Fruit fly (Drosophila melanogaster) whole organism, pupa: Measurements from ENCODE around the gene CG46306.

Experiments
- CG10348 ChIP-seq: fragments of 200-800 bp; sonication (Bioruptor generic); IDR thresholded peaks from 2 replicates; pipeline ENCODE4 v1.3.6; 2022; ENCODE audit warnings: missing biosample characterization, missing genetic modification characterization
- CG12605 ChIP-seq: fragments of 200-800 bp; sonication (Bioruptor generic); IDR thresholded peaks from 2 replicates; pipeline ENCODE4 v1.3.6; 2022; ENCODE audit warnings: missing biosample characterization, missing genetic modification characterization
- CG13204 ChIP-seq: fragments of 200-800 bp; sonication (Bioruptor generic); optimal IDR thresholded peaks from 2 replicates; lab custom pipeline; 2018; ENCODE audit warnings: missing biosample characterization, mild to moderate bottlenecking, missing genetic modification characterization, moderate library complexity
- CG14655 ChIP-seq: fragments of 200-800 bp; sonication (Bioruptor generic); optimal IDR thresholded peaks from 3 replicates; lab custom pipeline; 2017; ENCODE audit warnings: mild to moderate bottlenecking, missing biosample characterization, missing genetic modification reagents, missing genetic modification characterization
- CG15710 ChIP-seq: fragments of 200-800 bp; sonication (Bioruptor generic); optimal IDR thresholded peaks from 2 replicates; lab custom pipeline; 2018; ENCODE audit warnings: missing biosample characterization, mild to moderate bottlenecking, missing genetic modification characterization, moderate library complexity
- CG17806 ChIP-seq: fragments of 200-800 bp; sonication (Bioruptor generic); optimal IDR thresholded peaks from 2 replicates; lab custom pipeline; 2018; ENCODE audit warnings: missing biosample characterization, mild to moderate bottlenecking, missing genetic modification characterization, moderate library complexity
- CG32121 ChIP-seq: fragments of 200-800 bp; sonication (Bioruptor generic); IDR thresholded peaks from 2 replicates; pipeline ENCODE4 v1.3.6; 2022; ENCODE audit warnings: missing biosample characterization, missing genetic modification characterization
- CG34367 ChIP-seq: fragments of 200-800 bp; sonication (Bioruptor generic); optimal IDR thresholded peaks from 2 replicates; lab custom pipeline; 2018; ENCODE audit warnings: missing biosample characterization, mild to moderate bottlenecking, missing genetic modification characterization
- CG4496 ChIP-seq: fragments of 200-800 bp; sonication (Bioruptor generic); IDR thresholded peaks from 3 replicates; pipeline ENCODE4 v1.3.6; 2022; ENCODE audit warnings: missing biosample characterization, missing genetic modification characterization
- CG8159 ChIP-seq: fragments of 200-800 bp; sonication (Bioruptor generic); optimal IDR thresholded peaks from 3 replicates; lab custom pipeline; 2018; ENCODE audit warnings: missing biosample characterization, mild to moderate bottlenecking, missing genetic modification characterization, moderate library complexity
- CG8301 ChIP-seq: fragments of 200-800 bp; sonication (Bioruptor generic); optimal IDR thresholded peaks from 2 replicates; lab custom pipeline; 2018; ENCODE audit warnings: missing biosample characterization, mild to moderate bottlenecking, missing genetic modification characterization
- CG9948 ChIP-seq: fragments of 200-800 bp; sonication (Bioruptor generic); optimal IDR thresholded peaks from 2 replicates; lab custom pipeline; 2018; ENCODE audit warnings: missing biosample characterization, mild to moderate bottlenecking, missing genetic modification characterization, moderate library complexity
- D1 ChIP-seq: fragments of 200-800 bp; sonication (Bioruptor generic); optimal IDR thresholded peaks from 2 replicates; lab custom pipeline; 2018; ENCODE audit warnings: missing biosample characterization, mild to moderate bottlenecking, missing genetic modification characterization, moderate library complexity
- EcR ChIP-seq: fragments of 200-800 bp; sonication (Bioruptor generic); optimal IDR thresholded peaks from 3 replicates; lab custom pipeline; 2019; ENCODE audit warnings: missing biosample characterization, missing genetic modification characterization, mild to moderate bottlenecking, moderate library complexity, missing genetic modification reagents
- Ets98B ChIP-seq: fragments of 200-800 bp; sonication (Bioruptor generic); IDR thresholded peaks from 2 replicates; pipeline ENCODE4 v1.3.6; 2022; ENCODE audit warnings: missing biosample characterization, missing genetic modification characterization
- Pif1A ChIP-seq: fragments of 200-800 bp; sonication (Bioruptor generic); optimal IDR thresholded peaks from 3 replicates; lab custom pipeline; 2016; ENCODE audit warnings: missing biosample characterization, missing genetic modification characterization
- Pif1B ChIP-seq: fragments of 200-800 bp; sonication (Bioruptor generic); optimal IDR thresholded peaks from 3 replicates; lab custom pipeline; 2016; ENCODE audit warnings: missing biosample characterization, missing genetic modification characterization
- Snoo ChIP-seq: fragments of 200-800 bp; sonication (Bioruptor generic); optimal IDR thresholded peaks from 3 replicates; lab custom pipeline; 2017; ENCODE audit warnings: missing biosample characterization, mild to moderate bottlenecking, missing genetic modification characterization, inconsistent platforms
- fd96Ca ChIP-seq: fragments of 200-800 bp; sonication (Bioruptor generic); IDR thresholded peaks from 3 replicates; pipeline ENCODE4 v1.3.6; 2022; ENCODE audit warnings: missing biosample characterization, missing genetic modification characterization
- gl ChIP-seq: fragments of 200-800 bp; sonication (Bioruptor generic); optimal IDR thresholded peaks from 2 replicates; lab custom pipeline; 2018; ENCODE audit warnings: missing biosample characterization, mild to moderate bottlenecking, missing genetic modification characterization
- rn ChIP-seq: fragments of 200-800 bp; sonication (Bioruptor generic); IDR thresholded peaks from 2 replicates; pipeline ENCODE4 v1.3.6; 2022; ENCODE audit warnings: missing biosample characterization, missing genetic modification characterization

The CG46306 gene

DNA sequence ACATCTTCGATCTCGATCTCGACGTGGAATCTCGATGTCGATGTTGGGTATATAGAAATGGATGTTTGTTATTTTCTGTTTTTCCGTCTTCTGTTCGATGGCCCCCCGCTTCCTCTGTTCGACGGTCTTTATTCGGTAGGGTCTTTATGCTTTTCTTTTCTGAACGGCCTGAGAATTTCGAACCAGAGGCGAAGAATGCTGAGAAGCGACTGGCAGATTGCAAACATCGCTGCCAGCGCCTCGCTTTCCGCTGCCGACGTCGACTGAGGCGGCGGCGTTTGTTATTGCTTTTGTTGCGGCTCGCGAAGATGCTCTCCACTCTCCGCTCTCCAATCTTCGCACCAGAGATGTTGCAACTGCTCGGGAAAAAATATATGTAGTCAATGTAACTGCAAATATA lies at the start of gene CG46306, which contains the start of gene CG13004:
Gene CG46306 (minus strand): TSS at position 217 of the 400 bp plus-strand sequence.
Gene CG13004 (minus strand): TSS at position 217 of the 400 bp plus-strand sequence.
- TF ChIP-seq CG10348: no peak
- TF ChIP-seq CG9948 (tag; lab: Kevin White, UChicago): no peak
- TF ChIP-seq CG4496: peak; percentile 47; the same call in 1 of the 3 replicates
- no peak for TF ChIP-seq fd96Ca (GFP tag; lab: Robert Waterston, UW)
- TF ChIP-seq CG12605 (GFP tag; lab: Robert Waterston, UW): peak; percentile 37; the same call in 1 of the 2 replicates
- peak; percentile 29 for TF ChIP-seq CG13204
- TF ChIP-seq EcR (GFP tag; lab: Kevin White, UChicago): peak; percentile 21
- no peak for TF ChIP-seq Pif1A (GFP tag; lab: Kevin White, UChicago)
- peak; percentile 12; the same call in 1 of the 2 replicates for TF ChIP-seq Ets98B
- peak; percentile 14 for TF ChIP-seq gl
- TF ChIP-seq CG8301 (tag; lab: Kevin White, UChicago): no peak

DNA sequence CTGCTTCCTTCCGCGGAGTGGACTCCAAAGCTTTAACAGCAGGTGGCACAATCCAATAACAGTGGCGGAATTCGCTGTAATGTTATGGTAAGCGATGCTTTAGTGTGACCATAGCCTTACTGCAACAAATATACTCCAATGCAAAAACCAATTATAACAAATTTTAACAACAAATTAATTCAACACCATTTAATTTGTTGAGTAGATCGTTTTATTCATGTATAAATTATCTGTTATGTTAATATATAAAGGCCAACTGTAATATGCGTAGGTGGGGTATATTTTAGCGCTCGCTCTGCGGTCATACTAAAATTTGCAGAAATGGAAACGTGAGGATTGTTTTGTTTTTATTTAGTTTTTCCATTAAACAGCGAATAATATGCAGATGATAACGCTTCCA lies 49.0 kb upstream of the CG46306 start, which contains the start of the genes Nprl2 and Polr3I:
Gene Nprl2 (minus strand): TSS at position 86 of the 400 bp plus-strand sequence.
Gene Polr3I (plus strand): TSS at position 302 of the 400 bp plus-strand sequence.
- no peak for TF ChIP-seq CG14655 (GFP tag; lab: Kevin White, UChicago)
- TF ChIP-seq rn: no peak
- no peak for TF ChIP-seq CG12605 (GFP tag; lab: Robert Waterston, UW)
- TF ChIP-seq Pif1B (GFP tag; lab: Kevin White, UChicago): no peak
- no peak for TF ChIP-seq fd96Ca (GFP tag; lab: Robert Waterston, UW)
- TF ChIP-seq CG32121 (GFP tag; lab: Robert Waterston, UW): no peak
- TF ChIP-seq CG13204: no peak
- TF ChIP-seq Pif1A (GFP tag; lab: Kevin White, UChicago): no peak
- TF ChIP-seq CG15710 (tag; lab: Kevin White, UChicago): no peak
- no peak for TF ChIP-seq gl
- TF ChIP-seq Snoo (tag; lab: Kevin White, UChicago): no peak
- TF ChIP-seq CG34367: no peak
- TF ChIP-seq CG10348: no peak
- TF ChIP-seq CG8301 (tag; lab: Kevin White, UChicago): no peak
- no peak for TF ChIP-seq CG4496
- TF ChIP-seq EcR (GFP tag; lab: Kevin White, UChicago): no peak

dm6 chrX:16881015-16881414 lies 45.7 kb upstream of the CG46306 start, which contains the start of gene CG4872:
CG4872 (plus strand) TSS chrX:16881347.
- 0 out of 3 replicates have a peak, but pooled peaks have one; percentile 20 for TF ChIP-seq CG4496
- TF ChIP-seq CG15710 (tag; lab: Kevin White, UChicago): peak; percentile 23
- TF ChIP-seq CG34367: no peak
- TF ChIP-seq CG9948 (tag; lab: Kevin White, UChicago): peak; percentile 10
- TF ChIP-seq CG8301 (tag; lab: Kevin White, UChicago): no peak
- peak; percentile 11 for TF ChIP-seq CG17806
- no peak for TF ChIP-seq Snoo (tag; lab: Kevin White, UChicago)

dm6 chrX:16880013-16880412 lies 44.7 kb upstream of the CG46306 start:
- TF ChIP-seq CG13204: no peak

- TF ChIP-seq CG9948 (tag; lab: Kevin White, UChicago): no peak
- TF ChIP-seq Ets98B: peak; percentile 9; the same call in 1 of the 2 replicates
These were observed 41.1 kb upstream of the CG46306 start, which contains the start of gene CG13003 for dm6 chrX:16876425-16876824. CG13003 (minus strand) TSS chrX:16876544.

DNA sequence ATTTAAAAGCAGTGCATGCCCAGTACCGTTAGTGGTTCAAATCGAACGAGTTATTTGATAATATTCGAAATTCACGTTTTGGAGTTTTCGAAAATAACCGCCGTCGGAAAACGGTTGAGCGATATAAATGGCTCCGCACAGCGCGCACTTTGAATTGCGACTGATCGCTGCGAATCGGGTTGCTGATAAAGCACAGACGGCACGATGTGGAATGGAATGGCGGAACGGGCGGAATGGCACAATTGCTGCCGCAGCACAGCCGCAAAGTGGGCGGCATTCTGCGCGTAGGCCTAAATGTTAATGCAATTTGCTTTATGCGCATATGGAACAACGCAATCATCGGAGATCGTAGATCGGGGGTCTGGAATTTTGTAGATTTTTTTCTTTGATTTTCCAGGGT lies 39.4 kb upstream of the CG46306 start:
- no peak for TF ChIP-seq CG8301 (tag; lab: Kevin White, UChicago)
- TF ChIP-seq CG14655 (GFP tag; lab: Kevin White, UChicago): no peak
- no peak for TF ChIP-seq CG9948 (tag; lab: Kevin White, UChicago)
- TF ChIP-seq CG13204: no peak
- no peak for TF ChIP-seq rn
- TF ChIP-seq fd96Ca (GFP tag; lab: Robert Waterston, UW): no peak
- no peak for TF ChIP-seq Snoo (tag; lab: Kevin White, UChicago)
- no peak for TF ChIP-seq CG34367
- TF ChIP-seq CG32121 (GFP tag; lab: Robert Waterston, UW): no peak
- no peak for TF ChIP-seq CG10348
- TF ChIP-seq CG15710 (tag; lab: Kevin White, UChicago): no peak
- no peak for TF ChIP-seq Pif1B (GFP tag; lab: Kevin White, UChicago)
- no peak for TF ChIP-seq Pif1A (GFP tag; lab: Kevin White, UChicago)
- no peak for TF ChIP-seq EcR (GFP tag; lab: Kevin White, UChicago)
- TF ChIP-seq CG4496: no peak
- no peak for TF ChIP-seq CG17806
- TF ChIP-seq gl: no peak
- TF ChIP-seq CG12605 (GFP tag; lab: Robert Waterston, UW): no peak
- TF ChIP-seq D1: no peak

DNA sequence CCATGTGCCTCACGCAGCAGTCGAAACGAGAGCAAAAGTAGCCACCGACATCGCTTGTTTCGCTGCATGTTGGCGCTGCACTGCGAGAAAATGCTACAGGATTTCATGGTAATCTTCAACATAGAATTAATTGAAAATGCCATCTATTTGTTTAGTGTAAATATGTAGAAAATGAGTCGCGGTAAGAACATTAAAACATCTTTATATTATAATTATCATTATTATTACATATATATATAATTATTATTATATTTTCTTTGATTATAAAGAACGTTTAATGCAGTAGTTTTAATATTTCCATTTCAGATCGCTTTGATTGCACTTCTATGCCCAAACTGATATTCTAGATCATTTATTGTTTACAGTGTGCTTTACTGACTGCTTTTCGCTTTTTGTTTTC lies 37.7 kb upstream of the CG46306 start:
- TF ChIP-seq CG4496: peak; percentile 47; the same call in 1 of the 3 replicates
- TF ChIP-seq CG14655 (GFP tag; lab: Kevin White, UChicago): peak; percentile 57
- TF ChIP-seq CG34367: peak; percentile 37
- TF ChIP-seq Snoo (tag; lab: Kevin White, UChicago): peak; percentile 54
- peak; percentile 29 for TF ChIP-seq Pif1B (GFP tag; lab: Kevin White, UChicago)
- TF ChIP-seq CG17806: peak; percentile 16
- TF ChIP-seq CG12605 (GFP tag; lab: Robert Waterston, UW): 0 out of 2 replicates have a peak, but pooled peaks have one; percentile 38
- peak; percentile 19 for TF ChIP-seq Pif1A (GFP tag; lab: Kevin White, UChicago)
- TF ChIP-seq Ets98B: peak; percentile 44; the same call in 1 of the 2 replicates
- peak; percentile 58 for TF ChIP-seq CG8159
- peak; percentile 61 for TF ChIP-seq CG32121 (GFP tag; lab: Robert Waterston, UW)
- no peak for TF ChIP-seq D1
- no peak for TF ChIP-seq CG13204
- TF ChIP-seq rn: no peak
- peak; percentile 23 for TF ChIP-seq CG8301 (tag; lab: Kevin White, UChicago)
- TF ChIP-seq fd96Ca (GFP tag; lab: Robert Waterston, UW): no peak; the same call in 2 of the 3 replicates
- TF ChIP-seq gl: no peak
- peak; percentile 63 for TF ChIP-seq CG15710 (tag; lab: Kevin White, UChicago)
- TF ChIP-seq CG10348: no peak
- TF ChIP-seq EcR (GFP tag; lab: Kevin White, UChicago): no peak
- peak; percentile 58 for TF ChIP-seq CG9948 (tag; lab: Kevin White, UChicago)
